Fruit fly (Drosophila melanogaster) whole organism: Measurements from ENCODE around the gene Reg-2.

Experiments used
- CG8478 ChIP-seq: fragments of >200 bp; optimal IDR thresholded peaks from 2 replicates; lab custom pipeline; 2018; ENCODE audit warnings: inconsistent platforms
- Dll ChIP-seq: fragments of >200 bp; optimal IDR thresholded peaks from 2 replicates; lab custom pipeline; 2017
- pan ChIP-seq: fragments of >200 bp; optimal IDR thresholded peaks from 2 replicates; lab custom pipeline; 2017
- usp ChIP-seq: fragments of >200 bp; optimal IDR thresholded peaks from 2 replicates; lab custom pipeline; 2017; ENCODE audit warnings: missing biosample characterization, missing genetic modification characterization, mixed read lengths

DNA sequence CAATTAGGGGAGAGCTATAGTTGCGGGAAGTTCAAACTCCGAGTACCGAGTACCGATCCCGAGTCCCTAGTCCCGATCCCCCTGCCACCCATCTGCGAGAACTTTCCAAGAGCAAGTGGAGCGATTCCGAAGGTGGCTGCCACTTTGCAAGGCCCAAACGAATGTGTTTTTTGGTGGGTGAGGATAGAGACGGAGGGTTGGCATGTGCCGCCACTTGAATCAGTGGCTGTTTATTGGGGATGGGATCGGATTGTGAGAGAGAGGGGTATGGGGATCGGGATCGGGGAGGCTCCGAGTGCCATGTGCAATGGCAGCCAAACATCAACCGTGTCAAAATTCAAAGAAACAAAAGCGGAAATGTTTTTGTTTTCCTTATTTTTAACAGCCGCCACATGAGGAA is 14.1 kb downstream of the Reg-2 start:
- TF ChIP-seq usp (GFP tag; lab: Kevin White, UChicago): no peak
- TF ChIP-seq pan: no peak
- no peak for TF ChIP-seq CG8478 (lab: Kevin White, UChicago)
- no peak for TF ChIP-seq Dll (lab: Kevin White, UChicago)
